Fruit fly (Drosophila melanogaster) whole organism, embryonic: ENCODE measurements around the gene wapl.

ENCODE experiments used
- Awh ChIP-seq: fragments of 200-800 bp; sonication (Bioruptor generic); IDR thresholded peaks from 2 replicates; pipeline ENCODE4, ENCODE4 v1.3.6; 2022; ENCODE audit warnings: missing biosample characterization, missing genetic modification characterization
- Bgb ChIP-seq: fragments of 200-800 bp; sonication (Bioruptor generic); IDR thresholded peaks from 2 replicates; pipeline ENCODE4 v1.3.6; 2022; ENCODE audit warnings: missing biosample characterization, missing genetic modification characterization; ENCODE audit not compliant: partially characterized antibody
- CG10274 ChIP-seq: fragments of 200-800 bp; sonication (Bioruptor generic); optimal IDR thresholded peaks from 3 replicates; lab custom pipeline; 2017; ENCODE audit warnings: missing biosample characterization, mild to moderate bottlenecking, missing genetic modification characterization
- CG10462 ChIP-seq: fragments of 200-800 bp; sonication (Bioruptor generic); optimal IDR thresholded peaks from 2 replicates; lab custom pipeline; 2016; ENCODE audit warnings: missing biosample characterization, missing genetic modification characterization
- CG10565 ChIP-seq: fragments of 200-800 bp; sonication (Bioruptor generic); optimal IDR thresholded peaks from 3 replicates; lab custom pipeline; 2016; ENCODE audit warnings: missing biosample characterization, mild to moderate bottlenecking, missing genetic modification characterization
- CG10979 ChIP-seq: fragments of 200-800 bp; sonication (Bioruptor generic); optimal IDR thresholded peaks from 2 replicates; lab custom pipeline; 2018; ENCODE audit warnings: missing biosample characterization, mild to moderate bottlenecking, missing genetic modification characterization, moderate library complexity
- CG11504 ChIP-seq: fragments of 200-800 bp; sonication (Bioruptor generic); optimal IDR thresholded peaks from 3 replicates; lab custom pipeline; 2019; ENCODE audit warnings: missing biosample characterization, mild to moderate bottlenecking, missing genetic modification characterization, moderate library complexity
- CG12104 ChIP-seq: fragments of 200-800 bp; sonication (Bioruptor generic); optimal IDR thresholded peaks from 3 replicates; lab custom pipeline; 2016; ENCODE audit warnings: missing biosample characterization, missing genetic modification characterization
- CG13287 ChIP-seq: fragments of 200-800 bp; sonication (Bioruptor generic); IDR thresholded peaks from 2 replicates; pipeline ENCODE4 v1.3.6; 2022; ENCODE audit warnings: missing biosample characterization, missing genetic modification characterization; ENCODE audit not compliant: partially characterized antibody
- CG14441 ChIP-seq: fragments of 200-800 bp; sonication (Bioruptor generic); IDR thresholded peaks from 2 replicates; pipeline ENCODE4 v1.3.6; 2022; ENCODE audit warnings: missing biosample characterization, missing genetic modification characterization
- CG16815 ChIP-seq: fragments of 200-800 bp; sonication (Bioruptor generic); optimal IDR thresholded peaks from 3 replicates; lab custom pipeline; 2017; ENCODE audit warnings: missing biosample characterization, mild to moderate bottlenecking, missing genetic modification characterization
- CG17568 ChIP-seq: fragments of 200-800 bp; sonication (Bioruptor generic); optimal IDR thresholded peaks from 2 replicates; lab custom pipeline; 2018; ENCODE audit warnings: missing biosample characterization, mild to moderate bottlenecking, missing genetic modification characterization, moderate library complexity
- CG18619 ChIP-seq: fragments of 200-800 bp; sonication (Bioruptor generic); optimal IDR thresholded peaks from 3 replicates; lab custom pipeline; 2017; ENCODE audit warnings: missing biosample characterization, mild to moderate bottlenecking, missing genetic modification characterization
- CG2889 ChIP-seq: fragments of 200-800 bp; sonication (Bioruptor generic); IDR thresholded peaks from 3 replicates; pipeline ENCODE4 v1.3.6; 2022; ENCODE audit warnings: missing biosample characterization, missing genetic modification characterization
- CG31441 ChIP-seq: fragments of 200-800 bp; sonication (Bioruptor generic); IDR thresholded peaks from 2 replicates; pipeline ENCODE4 v1.3.6; 2022; ENCODE audit warnings: missing biosample characterization, missing genetic modification characterization
- CG34422 ChIP-seq: fragments of 200-800 bp; sonication (Bioruptor generic); IDR thresholded peaks from 3 replicates; pipeline ENCODE4 v1.3.6; 2022; ENCODE audit warnings: missing biosample characterization, missing genetic modification characterization
- CG4404 ChIP-seq: fragments of 200-800 bp; sonication (Bioruptor generic); IDR thresholded peaks from 2 replicates; pipeline ENCODE4 v1.3.6; 2022; ENCODE audit warnings: missing biosample characterization, missing genetic modification characterization
- CG6813 ChIP-seq: fragments of 200-800 bp; sonication (Bioruptor generic); optimal IDR thresholded peaks from 2 replicates; lab custom pipeline; 2017; ENCODE audit warnings: missing biosample characterization, missing genetic modification characterization, mild to moderate bottlenecking, moderate library complexity, missing genetic modification reagents
- CG8765 ChIP-seq: fragments of 200-800 bp; sonication (Bioruptor generic); IDR thresholded peaks from 2 replicates; pipeline ENCODE4 v1.3.6; 2022; ENCODE audit warnings: missing biosample characterization, missing genetic modification characterization
- CHES-1-like ChIP-seq: fragments of 200-800 bp; sonication (Bioruptor generic); optimal IDR thresholded peaks from 2 replicates; lab custom pipeline; 2016; ENCODE audit warnings: missing biosample characterization, missing genetic modification characterization
- CTCF ChIP-seq: fragments of 200-800 bp; sonication (Bioruptor generic); optimal IDR thresholded peaks from 2 replicates; lab custom pipeline; 2017; ENCODE audit warnings: missing biosample characterization, mild to moderate bottlenecking, missing genetic modification characterization, moderate library complexity
- CrebB ChIP-seq: fragments of 200-800 bp; sonication (Bioruptor generic); optimal IDR thresholded peaks from 3 replicates; lab custom pipeline; 2018; ENCODE audit warnings: missing biosample characterization, mild to moderate bottlenecking, missing genetic modification characterization
- D19B ChIP-seq: fragments of 200-800 bp; sonication (Bioruptor generic); optimal IDR thresholded peaks from 2 replicates; lab custom pipeline; 2017; ENCODE audit warnings: missing biosample characterization, mild to moderate bottlenecking, missing genetic modification characterization
- Deaf1 ChIP-seq: fragments of 200-800 bp; optimal IDR thresholded peaks from 3 replicates; lab custom pipeline; 2019; ENCODE audit warnings: missing biosample characterization, mild to moderate bottlenecking, missing genetic modification characterization, moderate library complexity
- HLH4C ChIP-seq: fragments of 200-800 bp; sonication (Bioruptor generic); IDR thresholded peaks from 3 replicates; pipeline ENCODE4 v1.3.6; 2022; ENCODE audit warnings: missing biosample characterization, missing genetic modification characterization; ENCODE audit not compliant: partially characterized antibody
- MTF-1 ChIP-seq: fragments of 200-800 bp; sonication (Bioruptor generic); optimal IDR thresholded peaks from 2 replicates; lab custom pipeline; 2018; ENCODE audit warnings: missing biosample characterization, mild to moderate bottlenecking, missing genetic modification characterization, borderline replicate concordance
- Optix ChIP-seq: fragments of 200-800 bp; sonication (Bioruptor generic); IDR thresholded peaks from 3 replicates; pipeline ENCODE4 v1.3.6; 2022; ENCODE audit warnings: missing biosample characterization, missing genetic modification characterization
- Sox102F ChIP-seq: fragments of 200-800 bp; sonication (Bioruptor generic); optimal IDR thresholded peaks from 2 replicates; lab custom pipeline; 2018; ENCODE audit warnings: missing biosample characterization, mild to moderate bottlenecking, missing genetic modification characterization, moderate library complexity
- Trl ChIP-seq, 3 experiments: fragments of >200 bp in 2 of 3; fragments of 200-800 bp in 1 of 3; sonication (Bioruptor generic) in 1 of 3; optimal IDR thresholded peaks; 2 replicates in 1 of 3; 3 replicates in 2 of 3; lab custom pipeline; 2016 to 2017; ENCODE audit warnings: missing biosample characterization in 1 of 3, missing genetic modification characterization in 1 of 3
- Xbp1 ChIP-seq: fragments of 200-800 bp; sonication (Bioruptor generic); optimal IDR thresholded peaks from 3 replicates; lab custom pipeline; 2016; ENCODE audit warnings: missing biosample characterization, mild to moderate bottlenecking, missing genetic modification characterization
- ab ChIP-seq: fragments of 200-800 bp; sonication (Bioruptor generic); optimal IDR thresholded peaks from 2 replicates; lab custom pipeline; 2016; ENCODE audit warnings: missing biosample characterization, missing genetic modification characterization
- ash1 ChIP-seq: fragments of 200-800 bp; sonication (Bioruptor generic); optimal IDR thresholded peaks from 2 replicates; lab custom pipeline; 2018; ENCODE audit warnings: missing biosample characterization, mild to moderate bottlenecking, missing genetic modification characterization
- corto ChIP-seq: fragments of 200-800 bp; sonication (Bioruptor generic); optimal IDR thresholded peaks from 2 replicates; lab custom pipeline; 2016; ENCODE audit warnings: missing biosample characterization, mild to moderate bottlenecking, missing genetic modification characterization, moderate library complexity
- crp ChIP-seq, 2 experiments: fragments of 200-800 bp; sonication (Bioruptor generic); optimal IDR thresholded peaks; 2 replicates in 1 of 2; 3 replicates in 1 of 2; lab custom pipeline; 2017; ENCODE audit warnings: missing biosample characterization in 2 of 2, missing genetic modification characterization in 2 of 2, mild to moderate bottlenecking in 1 of 2, moderate library complexity in 1 of 2
- dimm ChIP-seq: fragments of 200-800 bp; sonication (Bioruptor generic); IDR thresholded peaks from 2 replicates; pipeline ENCODE4 v1.3.6; 2022; ENCODE audit warnings: missing biosample characterization, missing genetic modification characterization
- dpn ChIP-seq, 2 experiments: fragments of 200-800 bp; sonication (Bioruptor generic); optimal IDR thresholded peaks; 3 replicates each; lab custom pipeline; 2016; ENCODE audit warnings: missing biosample characterization in 2 of 2, missing genetic modification characterization in 2 of 2
- gcm ChIP-seq: fragments of 200-800 bp; sonication (Bioruptor generic); optimal IDR thresholded peaks from 2 replicates; lab custom pipeline; 2019; ENCODE audit warnings: missing biosample characterization, mild to moderate bottlenecking, missing genetic modification characterization, moderate library complexity
- gcm2 ChIP-seq: fragments of 200-800 bp; sonication (Bioruptor generic); optimal IDR thresholded peaks from 2 replicates; lab custom pipeline; 2016; ENCODE audit warnings: missing biosample characterization, missing genetic modification characterization
- gt ChIP-seq: fragments of 200-800 bp; sonication (Bioruptor generic); IDR thresholded peaks from 2 replicates; pipeline ENCODE4 v1.3.6; 2022; ENCODE audit warnings: missing biosample characterization, missing genetic modification characterization
- hb ChIP-seq: fragments of 200-800 bp; sonication (Bioruptor generic); IDR thresholded peaks from 3 replicates; pipeline ENCODE4 v1.3.6; 2022; ENCODE audit warnings: missing biosample characterization, missing genetic modification characterization; ENCODE audit not compliant: partially characterized antibody
- lov ChIP-seq, 2 experiments: fragments of 200-800 bp in 1 of 2; fragments of >200 bp in 1 of 2; sonication (Bioruptor generic) in 1 of 2; IDR thresholded peaks in 1 of 2; optimal IDR thresholded peaks in 1 of 2; 2 replicates in 1 of 2; 3 replicates in 1 of 2; pipeline versions ENCODE4 v1.3.6 to Lab custom; 2017 to 2022; ENCODE audit warnings: missing biosample characterization in 1 of 2, missing genetic modification characterization in 1 of 2
- mam ChIP-seq: fragments of 200-800 bp; sonication (Bioruptor generic); optimal IDR thresholded peaks from 3 replicates; lab custom pipeline; 2016; ENCODE audit warnings: missing biosample characterization, missing genetic modification characterization
- phol ChIP-seq: fragments of 200-800 bp; sonication (Bioruptor generic); optimal IDR thresholded peaks from 3 replicates; lab custom pipeline; 2018; ENCODE audit warnings: missing biosample characterization, mild to moderate bottlenecking, missing genetic modification characterization, moderate library complexity
- pnt ChIP-seq: fragments of 200-800 bp; sonication (Bioruptor generic); optimal IDR thresholded peaks from 3 replicates; lab custom pipeline; 2016; ENCODE audit warnings: missing biosample characterization, missing genetic modification characterization
- scrt ChIP-seq: fragments of 200-800 bp; sonication (Bioruptor generic); optimal IDR thresholded peaks from 2 replicates; lab custom pipeline; 2018; ENCODE audit warnings: missing biosample characterization, mild to moderate bottlenecking, missing genetic modification characterization, moderate library complexity
- slbo ChIP-seq: fragments of 200-800 bp; sonication (Bioruptor generic); IDR thresholded peaks from 2 replicates; pipeline ENCODE4 v1.3.6; 2022; ENCODE audit warnings: missing biosample characterization, missing genetic modification characterization
- sna ChIP-seq: fragments of 200-800 bp; sonication (Bioruptor generic); IDR thresholded peaks from 2 replicates; pipeline ENCODE4 v1.3.6; 2022; ENCODE audit warnings: missing biosample characterization, missing genetic modification characterization; ENCODE audit not compliant: partially characterized antibody
- sqz ChIP-seq: fragments of 200-800 bp; sonication (Bioruptor generic); optimal IDR thresholded peaks from 3 replicates; lab custom pipeline; 2018; ENCODE audit warnings: missing biosample characterization, mild to moderate bottlenecking, missing genetic modification characterization
- tio ChIP-seq: fragments of 200-800 bp; sonication (Bioruptor generic); optimal IDR thresholded peaks from 2 replicates; lab custom pipeline; 2017; ENCODE audit warnings: missing biosample characterization, missing genetic modification characterization, inconsistent platforms
- tll ChIP-seq, 2 experiments: fragments of 200-800 bp in 1 of 2; fragments of >200 bp in 1 of 2; sonication (Bioruptor generic) in 1 of 2; optimal IDR thresholded peaks; 2 replicates each; lab custom pipeline; 2017 to 2019; ENCODE audit warnings: missing biosample characterization in 2 of 2, missing genetic modification characterization in 2 of 2, mild to moderate bottlenecking in 1 of 2, moderate library complexity in 1 of 2

The wapl gene

dm6 chrX:2155868-2156267, 2.9 kb downstream of the wapl start (continued):
- no peak for TF ChIP-seq CG10979
- TF ChIP-seq scrt (GFP tag; lab: Kevin White, UChicago) = no peak
- peak; percentile 37; the same call in 1 of the 2 replicates for TF ChIP-seq Bgb (GFP tag; lab: Robert Waterston, UW)
- no peak for TF ChIP-seq CG17568 (GFP tag; lab: Kevin White, UChicago)
- no peak for TF ChIP-seq ab
- peak; percentile 14 for TF ChIP-seq gcm
- no peak for TF ChIP-seq mam (GFP tag; lab: Kevin White, UChicago)
- TF ChIP-seq slbo = peak; percentile 41
- no peak; the same call in 1 of the 2 replicates for TF ChIP-seq CG13287 (GFP tag; lab: Robert Waterston, UW)
- no peak for TF ChIP-seq sqz (GFP tag; lab: Kevin White, UChicago)
- no peak for TF ChIP-seq CG31441 (GFP tag; lab: Robert Waterston, UW)
- no peak for TF ChIP-seq HLH4C (GFP tag; lab: Robert Waterston, UW)
- no peak for TF ChIP-seq CG2889 (GFP tag; lab: Robert Waterston, UW)
- no peak for TF ChIP-seq CHES-1-like (GFP tag; lab: Kevin White, UChicago)
- TF ChIP-seq pnt (GFP tag; lab: Kevin White, UChicago) = no peak
- TF ChIP-seq phol (tag; lab: Kevin White, UChicago) = no peak
- no peak for TF ChIP-seq Optix (GFP tag; lab: Robert Waterston, UW)
- no peak for TF ChIP-seq CG8765 (GFP tag; lab: Robert Waterston, UW)
- no peak for TF ChIP-seq CG4404 (GFP tag; lab: Robert Waterston, UW)
- TF ChIP-seq CG10462 (GFP tag; lab: Kevin White, UChicago) = no peak
- TF ChIP-seq lov (optimal IDR thresholded peaks at IDR 0.05; lab: Kevin White, UChicago) = no peak
- no peak for TF ChIP-seq lov (GFP tag; IDR thresholded peaks at IDR 0.05; lab: Robert Waterston, UW)
- TF ChIP-seq corto = no peak
- no peak for TF ChIP-seq CrebB (tag; lab: Kevin White, UChicago)
- no peak for TF ChIP-seq CTCF (GFP tag; lab: Kevin White, UChicago)
- TF ChIP-seq CG12104 = no peak
- no peak for TF ChIP-seq tll (GFP tag; optimal IDR thresholded peaks at IDR 0.05; lab: Kevin White, UChicago)
- no peak for TF ChIP-seq dpn (GFP tag; optimal IDR thresholded peaks at IDR 0.05; lab: Kevin White, UChicago)
- TF ChIP-seq ash1 (GFP tag; lab: Kevin White, UChicago) = no peak
- no peak for TF ChIP-seq gcm2 (GFP tag; lab: Kevin White, UChicago)
- no peak for TF ChIP-seq crp (GFP tag; optimal IDR thresholded peaks at IDR 0.05; lab: Kevin White, UChicago)
- TF ChIP-seq CG10565 (GFP tag; lab: Kevin White, UChicago) = no peak
- no peak for TF ChIP-seq CG6813
- TF ChIP-seq CG11504 = no peak
- TF ChIP-seq CG10274 (GFP tag; lab: Kevin White, UChicago) = no peak
- TF ChIP-seq D19B (GFP tag; lab: Kevin White, UChicago) = no peak
- TF ChIP-seq hb (GFP tag; lab: Robert Waterston, UW) = no peak
- TF ChIP-seq Trl (optimal IDR thresholded peaks at IDR 0.05; lab: Kevin White, UChicago) = peak; percentile 54 to 70
- peak; percentile 45 for TF ChIP-seq Trl (GFP tag; optimal IDR thresholded peaks at IDR 0.05; lab: Kevin White, UChicago)
- TF ChIP-seq CG18619 (GFP tag; lab: Kevin White, UChicago) = no peak
- 0 out of 3 replicates have a peak, but pooled peaks have one; percentile 32 for TF ChIP-seq CG34422 (GFP tag; lab: Robert Waterston, UW)
- no peak for TF ChIP-seq sna (GFP tag; lab: Robert Waterston, UW)
- TF ChIP-seq CG14441 = no peak
- TF ChIP-seq Sox102F (GFP tag; lab: Kevin White, UChicago) = peak; percentile 64
- TF ChIP-seq Awh = no peak
- TF ChIP-seq tio (GFP tag; lab: Kevin White, UChicago) = no peak
- no peak for TF ChIP-seq dimm (GFP tag; lab: Robert Waterston, UW)
- TF ChIP-seq Xbp1 (GFP tag; lab: Kevin White, UChicago) = no peak
- no peak for TF ChIP-seq MTF-1 (GFP tag; lab: Kevin White, UChicago)
- TF ChIP-seq gt (GFP tag; lab: Robert Waterston, UW) = no peak
- TF ChIP-seq Deaf1 = peak; percentile 24
- TF ChIP-seq CG16815 = no peak
